Worm (Caenorhabditis elegans): ENCODE measurements around the gene snu-23.

ce11 chrIII:7721513-7721912, 48.4 kb downstream of the snu-23 start:
- TF ChIP-seq ZK337.2 (GFP tag; IDR thresholded peaks at IDR 0.05): no peak
- TF ChIP-seq lir-3 (tag; optimal IDR thresholded peaks at IDR 0.05): no peak
- TF ChIP-seq F26F4.8 (GFP tag; conservative IDR thresholded peaks at IDR 0.05): no peak
- no peak for TF ChIP-seq pha-4 (GFP tag; IDR thresholded peaks at IDR 0.05)
- TF ChIP-seq pha-4 (tag; optimal IDR thresholded peaks at IDR 0.05): no peak
- TF ChIP-seq mes-2 (tag; optimal IDR thresholded peaks at IDR 0.05; ENCODE audit: poor library complexity, severe bottlenecking): peak; percentile 3
- no peak for TF ChIP-seq F49E8.2 (tag; optimal IDR thresholded peaks at IDR 0.05; ENCODE audit: borderline replicate concordance)

All from whole organism, L4 larva.